Fruit fly (Drosophila melanogaster) S2 (cell line): ENCODE measurements around the gene Bsg.

ENCODE experiments used
- CG8478 ChIP-seq: fragments of >200 bp; optimal IDR thresholded peaks from 2 replicates; lab custom pipeline; 2018
- CTCF ChIP-seq, 2 experiments: fragments of >200 bp; optimal IDR thresholded peaks; 2 replicates each; lab custom pipeline; 2018

DNA sequence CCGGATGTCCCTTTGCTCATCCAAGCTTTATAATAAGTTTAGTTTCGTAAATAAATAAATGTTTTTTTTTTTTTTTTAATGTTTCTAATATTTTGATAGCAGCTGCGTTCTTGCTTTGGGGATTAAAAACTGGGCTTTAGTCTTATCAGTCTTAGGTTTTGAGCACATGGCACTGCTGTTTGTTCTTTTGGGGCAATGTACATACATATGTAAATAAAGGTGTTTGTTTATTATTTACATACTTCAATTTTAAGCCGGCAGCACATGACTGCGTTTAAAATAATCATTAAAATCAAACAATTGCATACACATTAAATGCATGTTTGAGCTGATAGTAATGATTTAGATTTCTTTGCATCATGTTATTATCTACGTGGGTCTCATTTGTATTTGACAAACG lies 81.0 kb downstream of the Bsg start:
- no peak for TF ChIP-seq CG8478
- no peak for TF ChIP-seq CTCF (optimal IDR thresholded peaks at IDR 0.05; lab: Kevin White, UChicago)
